Fruit fly (Drosophila melanogaster) whole organism, embryonic: ENCODE data around the gene Mbs.

ENCODE experiments used
- CG10274 ChIP-seq: fragments of 200-800 bp; sonication (Bioruptor generic); optimal IDR thresholded peaks from 3 replicates; lab custom pipeline; 2017; ENCODE audit warnings: missing biosample characterization, mild to moderate bottlenecking, missing genetic modification characterization
- CG11504 ChIP-seq: fragments of 200-800 bp; sonication (Bioruptor generic); optimal IDR thresholded peaks from 3 replicates; lab custom pipeline; 2019; ENCODE audit warnings: missing biosample characterization, mild to moderate bottlenecking, missing genetic modification characterization, moderate library complexity
- CG11695 ChIP-seq: fragments of 200-800 bp; sonication (Bioruptor generic); IDR thresholded peaks from 3 replicates; pipeline ENCODE4 v1.3.6; 2022; ENCODE audit warnings: missing biosample characterization, missing genetic modification characterization
- CG12299 ChIP-seq: fragments of 200-800 bp; sonication (Bioruptor generic); optimal IDR thresholded peaks from 2 replicates; lab custom pipeline; 2018; ENCODE audit warnings: missing biosample characterization, mild to moderate bottlenecking, missing genetic modification characterization
- CG15514 ChIP-seq: fragments of 200-800 bp; sonication (Bioruptor generic); optimal IDR thresholded peaks from 3 replicates; lab custom pipeline; 2017; ENCODE audit warnings: missing biosample characterization, missing genetic modification characterization, mild to moderate bottlenecking, moderate library complexity, missing genetic modification reagents
- CG16813 ChIP-seq: fragments of 200-800 bp; sonication (Bioruptor generic); IDR thresholded peaks from 3 replicates; pipeline ENCODE4 v1.3.6; 2022; ENCODE audit warnings: missing biosample characterization, missing genetic modification characterization; ENCODE audit not compliant: partially characterized antibody
- CG16863 ChIP-seq: fragments of 200-800 bp; sonication (Bioruptor generic); optimal IDR thresholded peaks from 3 replicates; lab custom pipeline; 2016; ENCODE audit warnings: missing biosample characterization, missing genetic modification characterization
- CG17359 ChIP-seq: fragments of 200-800 bp; sonication (Bioruptor generic); optimal IDR thresholded peaks from 3 replicates; lab custom pipeline; 2018; ENCODE audit warnings: missing biosample characterization, mild to moderate bottlenecking, missing genetic modification characterization, moderate library complexity
- CG17361 ChIP-seq: fragments of 200-800 bp; sonication (Bioruptor generic); IDR thresholded peaks from 3 replicates; pipeline ENCODE4 v1.3.6; 2022; ENCODE audit warnings: missing biosample characterization, missing genetic modification characterization
- CG17912 ChIP-seq: fragments of 200-800 bp; sonication (Bioruptor generic); optimal IDR thresholded peaks from 2 replicates; lab custom pipeline; 2018; ENCODE audit warnings: missing biosample characterization, mild to moderate bottlenecking, missing genetic modification characterization
- CG1832 ChIP-seq: fragments of 200-800 bp; sonication (Bioruptor generic); optimal IDR thresholded peaks from 2 replicates; lab custom pipeline; 2017; ENCODE audit warnings: missing biosample characterization, mild to moderate bottlenecking, missing genetic modification characterization, inconsistent platforms
- CG18476 ChIP-seq: fragments of 200-800 bp; sonication (Bioruptor generic); optimal IDR thresholded peaks from 2 replicates; lab custom pipeline; 2016; ENCODE audit warnings: missing biosample characterization, mild to moderate bottlenecking, missing genetic modification characterization
- CG18764 ChIP-seq: fragments of 200-800 bp; sonication (Bioruptor generic); optimal IDR thresholded peaks from 3 replicates; lab custom pipeline; 2016; ENCODE audit warnings: missing biosample characterization, missing genetic modification characterization
- CG2875 ChIP-seq: fragments of 200-800 bp; sonication (Bioruptor generic); optimal IDR thresholded peaks from 2 replicates; lab custom pipeline; 2017; ENCODE audit warnings: missing biosample characterization, mild to moderate bottlenecking, missing genetic modification characterization, missing genetic modification reagents
- CG31388 ChIP-seq: fragments of 200-800 bp; sonication (Bioruptor generic); optimal IDR thresholded peaks from 2 replicates; lab custom pipeline; 2016; ENCODE audit warnings: missing biosample characterization, missing genetic modification characterization
- CG3281 ChIP-seq: fragments of 200-800 bp; sonication (Bioruptor generic); optimal IDR thresholded peaks from 3 replicates; lab custom pipeline; 2017; ENCODE audit warnings: missing biosample characterization, mild to moderate bottlenecking, missing genetic modification characterization
- CG33557 ChIP-seq: fragments of 200-800 bp; sonication (Bioruptor generic); optimal IDR thresholded peaks from 2 replicates; lab custom pipeline; 2019; ENCODE audit warnings: missing biosample characterization, mild to moderate bottlenecking, missing genetic modification characterization, moderate library complexity
- CG3847 ChIP-seq: fragments of 200-800 bp; sonication (Bioruptor generic); IDR thresholded peaks from 2 replicates; pipeline ENCODE4 v1.3.6; 2022; ENCODE audit warnings: missing biosample characterization, missing genetic modification characterization
- CG6854 ChIP-seq: fragments of 200-800 bp; sonication (Bioruptor generic); optimal IDR thresholded peaks from 3 replicates; lab custom pipeline; 2017; ENCODE audit warnings: missing biosample characterization, mild to moderate bottlenecking, missing genetic modification characterization
- CG7372 ChIP-seq: fragments of 200-800 bp; sonication (Bioruptor generic); IDR thresholded peaks from 2 replicates; pipeline ENCODE4 v1.3.6; 2022; ENCODE audit warnings: missing biosample characterization, missing genetic modification characterization
- CG7963 ChIP-seq: fragments of 200-800 bp; sonication (Bioruptor generic); IDR thresholded peaks from 3 replicates; pipeline ENCODE4 v1.3.6; 2022; ENCODE audit warnings: missing biosample characterization, missing genetic modification characterization; ENCODE audit not compliant: partially characterized antibody
- CoRest ChIP-seq: fragments of 200-800 bp; sonication (Bioruptor generic); optimal IDR thresholded peaks from 3 replicates; lab custom pipeline; 2018; ENCODE audit warnings: missing biosample characterization, mild to moderate bottlenecking, missing genetic modification characterization, moderate library complexity
- Dip3 ChIP-seq: fragments of 200-800 bp; sonication (Bioruptor generic); optimal IDR thresholded peaks from 3 replicates; lab custom pipeline; 2016; ENCODE audit warnings: missing biosample characterization, missing genetic modification characterization
- Doc3 ChIP-seq: fragments of 200-800 bp; sonication (Bioruptor generic); IDR thresholded peaks from 3 replicates; pipeline ENCODE4 v1.3.6; 2022; ENCODE audit warnings: missing biosample characterization, missing genetic modification characterization; ENCODE audit not compliant: partially characterized antibody
- Drgx ChIP-seq: fragments of 200-800 bp; sonication (Bioruptor generic); IDR thresholded peaks from 2 replicates; pipeline ENCODE4 v1.3.6; 2022; ENCODE audit warnings: missing biosample characterization, missing genetic modification characterization
- Myb ChIP-seq: fragments of 200-800 bp; sonication (Bioruptor generic); optimal IDR thresholded peaks from 2 replicates; lab custom pipeline; 2016; ENCODE audit warnings: missing biosample characterization, missing genetic modification characterization
- Neu2 ChIP-seq: fragments of 200-800 bp; sonication (Bioruptor generic); optimal IDR thresholded peaks from 3 replicates; lab custom pipeline; 2016; ENCODE audit warnings: missing biosample characterization, missing genetic modification characterization, borderline replicate concordance
- Opbp ChIP-seq: fragments of 200-800 bp; sonication (Bioruptor generic); IDR thresholded peaks from 3 replicates; pipeline ENCODE4 v1.3.6; 2022; ENCODE audit warnings: missing biosample characterization, missing genetic modification characterization; ENCODE audit not compliant: partially characterized antibody
- Rx ChIP-seq: fragments of 200-800 bp; sonication (Bioruptor generic); IDR thresholded peaks from 2 replicates; pipeline ENCODE4 v1.3.6; 2022; ENCODE audit warnings: missing biosample characterization, missing genetic modification characterization
- Sox100B ChIP-seq: fragments of 200-800 bp; sonication (Bioruptor generic); optimal IDR thresholded peaks from 3 replicates; lab custom pipeline; 2018; ENCODE audit warnings: missing biosample characterization, mild to moderate bottlenecking, missing genetic modification characterization
- cas ChIP-seq: fragments of 200-800 bp; sonication (Bioruptor generic); IDR thresholded peaks from 2 replicates; pipeline ENCODE4 v1.3.6; 2022; ENCODE audit warnings: missing biosample characterization, missing genetic modification characterization
- chinmo ChIP-seq: fragments of 200-800 bp; sonication (Bioruptor generic); IDR thresholded peaks from 4 replicates; pipeline ENCODE4 v1.3.6; 2022; ENCODE audit warnings: missing biosample characterization, missing genetic modification characterization; ENCODE audit not compliant: partially characterized antibody
- ci ChIP-seq: fragments of 200-800 bp; sonication (Bioruptor generic); IDR thresholded peaks from 3 replicates; pipeline ENCODE4 v1.3.6; 2022; ENCODE audit warnings: missing biosample characterization, missing genetic modification characterization
- dimm ChIP-seq: fragments of 200-800 bp; sonication (Bioruptor generic); IDR thresholded peaks from 2 replicates; pipeline ENCODE4 v1.3.6; 2022; ENCODE audit warnings: missing biosample characterization, missing genetic modification characterization
- ewg ChIP-seq: fragments of 200-800 bp; sonication (Bioruptor generic); optimal IDR thresholded peaks from 3 replicates; lab custom pipeline; 2017; ENCODE audit warnings: mild to moderate bottlenecking, missing biosample characterization, missing genetic modification reagents, missing genetic modification characterization
- gt ChIP-seq: fragments of 200-800 bp; sonication (Bioruptor generic); IDR thresholded peaks from 2 replicates; pipeline ENCODE4 v1.3.6; 2022; ENCODE audit warnings: missing biosample characterization, missing genetic modification characterization
- nerfin-1 ChIP-seq: fragments of 200-800 bp; sonication (Bioruptor generic); optimal IDR thresholded peaks from 3 replicates; lab custom pipeline; 2019; ENCODE audit warnings: missing biosample characterization, mild to moderate bottlenecking, missing genetic modification characterization, moderate library complexity
- nmo ChIP-seq: fragments of 200-800 bp; sonication (Bioruptor generic); optimal IDR thresholded peaks from 2 replicates; lab custom pipeline; 2018; ENCODE audit warnings: missing biosample characterization, mild to moderate bottlenecking, missing genetic modification characterization, moderate library complexity
- oc ChIP-seq: fragments of 200-800 bp; sonication (Bioruptor generic); optimal IDR thresholded peaks from 2 replicates; lab custom pipeline; 2018; ENCODE audit warnings: missing biosample characterization, mild to moderate bottlenecking, missing genetic modification characterization, moderate library complexity
- odd ChIP-seq: fragments of 200-800 bp; sonication (Bioruptor generic); optimal IDR thresholded peaks from 2 replicates; lab custom pipeline; 2017; ENCODE audit warnings: missing biosample characterization, mild to moderate bottlenecking, missing genetic modification characterization
- onecut ChIP-seq: fragments of 200-800 bp; sonication (Bioruptor generic); IDR thresholded peaks from 2 replicates; pipeline ENCODE4 v1.3.6; 2022; ENCODE audit warnings: missing biosample characterization, missing genetic modification characterization
- pb ChIP-seq: fragments of 200-800 bp; sonication (Bioruptor generic); optimal IDR thresholded peaks from 3 replicates; lab custom pipeline; 2016; ENCODE audit warnings: missing biosample characterization, missing genetic modification characterization
- sd ChIP-seq: fragments of 200-800 bp; sonication (Bioruptor generic); optimal IDR thresholded peaks from 3 replicates; lab custom pipeline; 2018; ENCODE audit warnings: missing biosample characterization, mild to moderate bottlenecking, missing genetic modification characterization, moderate library complexity
- slou ChIP-seq: fragments of 200-800 bp; sonication (Bioruptor generic); optimal IDR thresholded peaks from 3 replicates; lab custom pipeline; 2016; ENCODE audit warnings: missing biosample characterization, missing genetic modification characterization
- sna ChIP-seq: fragments of 200-800 bp; sonication (Bioruptor generic); IDR thresholded peaks from 2 replicates; pipeline ENCODE4 v1.3.6; 2022; ENCODE audit warnings: missing biosample characterization, missing genetic modification characterization; ENCODE audit not compliant: partially characterized antibody
- so ChIP-seq: fragments of 200-800 bp; sonication (Bioruptor generic); IDR thresholded peaks from 3 replicates; pipeline ENCODE4 v1.3.6; 2022; ENCODE audit warnings: missing biosample characterization, missing genetic modification characterization
- sqz ChIP-seq: fragments of 200-800 bp; sonication (Bioruptor generic); optimal IDR thresholded peaks from 3 replicates; lab custom pipeline; 2018; ENCODE audit warnings: missing biosample characterization, mild to moderate bottlenecking, missing genetic modification characterization
- tio ChIP-seq: fragments of 200-800 bp; sonication (Bioruptor generic); optimal IDR thresholded peaks from 2 replicates; lab custom pipeline; 2017; ENCODE audit warnings: missing biosample characterization, missing genetic modification characterization, inconsistent platforms
- tna ChIP-seq: fragments of 200-800 bp; sonication (Bioruptor generic); IDR thresholded peaks from 2 replicates; pipeline ENCODE4 v1.3.6; 2022; ENCODE audit warnings: missing biosample characterization, missing genetic modification characterization; ENCODE audit not compliant: partially characterized antibody
- trh ChIP-seq: fragments of 200-800 bp; sonication (Bioruptor generic); optimal IDR thresholded peaks from 2 replicates; lab custom pipeline; 2016; ENCODE audit warnings: missing biosample characterization, missing genetic modification characterization
- yki ChIP-seq: fragments of >200 bp; optimal IDR thresholded peaks from 3 replicates; lab custom pipeline; 2018

The Mbs gene

dm6 chr3L:16047105-16047504 lies 4.7 kb upstream of the Mbs start (continued):
- no peak for TF ChIP-seq Drgx (GFP tag; lab: Robert Waterston, UW)
- TF ChIP-seq so (GFP tag; lab: Robert Waterston, UW): no peak
- no peak for TF ChIP-seq ci (GFP tag; lab: Robert Waterston, UW)
- TF ChIP-seq Neu2: no peak
- no peak for TF ChIP-seq CG16813 (GFP tag; lab: Robert Waterston, UW)
- no peak for TF ChIP-seq CG3281
- TF ChIP-seq sna (GFP tag; lab: Robert Waterston, UW): no peak
- TF ChIP-seq CG17361 (GFP tag; lab: Robert Waterston, UW): no peak
- TF ChIP-seq CG1832: peak; percentile 59
- no peak for TF ChIP-seq Myb (GFP tag; lab: Kevin White, UChicago)
- peak; percentile 90 for TF ChIP-seq ewg
- peak; percentile 53 for TF ChIP-seq yki
- TF ChIP-seq CG31388: no peak
- TF ChIP-seq CG16863 (GFP tag; lab: Kevin White, UChicago): no peak
- TF ChIP-seq Sox100B (GFP tag; lab: Kevin White, UChicago): no peak
- no peak for TF ChIP-seq trh (GFP tag; lab: Kevin White, UChicago)
- no peak for TF ChIP-seq Rx
- TF ChIP-seq CG18476: no peak
- TF ChIP-seq Doc3: no peak
- no peak for TF ChIP-seq CG17912 (GFP tag; lab: Kevin White, UChicago)
- TF ChIP-seq nmo (GFP tag; lab: Kevin White, UChicago): no peak
- no peak for TF ChIP-seq tna (GFP tag; lab: Robert Waterston, UW)
- peak; percentile 7 for TF ChIP-seq nerfin-1 (tag; lab: Kevin White, UChicago)
- no peak for TF ChIP-seq CoRest (tag; lab: Kevin White, UChicago)
- TF ChIP-seq CG3847 (GFP tag; lab: Robert Waterston, UW): no peak
- TF ChIP-seq Dip3 (GFP tag; lab: Kevin White, UChicago): no peak
- no peak for TF ChIP-seq CG18764 (GFP tag; lab: Kevin White, UChicago)
- no peak for TF ChIP-seq CG10274 (GFP tag; lab: Kevin White, UChicago)
- TF ChIP-seq CG15514 (GFP tag; lab: Kevin White, UChicago): no peak
- no peak for TF ChIP-seq slou
- TF ChIP-seq oc (tag; lab: Kevin White, UChicago): no peak
- TF ChIP-seq dimm (GFP tag; lab: Robert Waterston, UW): no peak
- no peak for TF ChIP-seq CG7963 (GFP tag; lab: Robert Waterston, UW)
- no peak for TF ChIP-seq CG11504
- TF ChIP-seq onecut (GFP tag; lab: Robert Waterston, UW): peak; percentile 98
- no peak for TF ChIP-seq CG7372 (GFP tag; lab: Robert Waterston, UW)
- TF ChIP-seq cas (GFP tag; lab: Robert Waterston, UW): no peak
- no peak for TF ChIP-seq odd
- TF ChIP-seq sqz (GFP tag; lab: Kevin White, UChicago): no peak
- TF ChIP-seq sd (tag; lab: Kevin White, UChicago): no peak
- no peak for TF ChIP-seq CG6854 (GFP tag; lab: Kevin White, UChicago)
- no peak for TF ChIP-seq tio (GFP tag; lab: Kevin White, UChicago)
- no peak for TF ChIP-seq pb (GFP tag; lab: Kevin White, UChicago)
- no peak for TF ChIP-seq gt (GFP tag; lab: Robert Waterston, UW)
- no peak for TF ChIP-seq CG17359
- no peak for TF ChIP-seq CG2875 (GFP tag; lab: Kevin White, UChicago)
- no peak for TF ChIP-seq CG33557
- no peak for TF ChIP-seq CG11695 (GFP tag; lab: Robert Waterston, UW)
- TF ChIP-seq Opbp (GFP tag; lab: Robert Waterston, UW): no peak
- TF ChIP-seq chinmo (GFP tag; lab: Robert Waterston, UW): no peak
- no peak for TF ChIP-seq CG12299 (tag; lab: Kevin White, UChicago)
